Worm (Caenorhabditis elegans): ENCODE results near the gene pfd-5.

DNA sequence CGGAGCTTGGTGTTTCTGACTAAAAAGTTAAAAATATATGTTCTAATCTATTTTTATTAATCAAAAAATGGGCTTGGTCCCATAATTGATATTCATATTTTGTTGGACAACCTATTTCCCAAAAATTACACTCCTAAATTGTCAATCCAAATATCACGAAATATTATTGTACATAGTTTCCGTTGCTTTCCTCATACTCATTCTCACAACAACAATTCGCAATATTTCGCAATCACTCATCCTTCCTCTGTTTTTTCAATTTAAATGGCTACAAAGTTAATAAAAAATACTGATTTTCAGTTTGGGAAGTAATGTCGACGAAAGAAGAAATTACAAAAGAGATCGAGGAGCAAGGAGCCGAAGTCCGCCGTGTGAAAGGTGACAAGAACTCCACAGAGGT, 40.0 kb upstream of the pfd-5 start, which contains the start of gene pars-1:
- no peak for TF ChIP-seq flt-1 (GFP tag; IDR thresholded peaks at IDR 0.05)
- no peak for TF ChIP-seq T22C8.4 (GFP tag; IDR thresholded peaks at IDR 0.05)
- TF ChIP-seq ztf-29 (GFP tag; IDR thresholded peaks at IDR 0.05), result no peak
- no peak for TF ChIP-seq med-1 (GFP tag; optimal IDR thresholded peaks at IDR 0.05; ENCODE audit: insufficient read depth)
- TF ChIP-seq klf-2 (GFP tag; conservative IDR thresholded peaks at IDR 0.05), result no peak
- no peak for TF ChIP-seq ztf-23 (GFP tag; IDR thresholded peaks at IDR 0.05)
- TF ChIP-seq tab-1 (GFP tag; IDR thresholded peaks at IDR 0.05), result no peak

Measured in whole organism, midembryonic.